Worm (Caenorhabditis elegans): Measurements from ENCODE around the gene F14H8.8.

F14H8.8 gene

ce11 chrV:14991489-14991888, 37.8 kb upstream of the F14H8.8 start (continued):
- TF ChIP-seq snpc-1.1 (tag; optimal IDR thresholded peaks at IDR 0.05; ENCODE audit: insufficient read depth) = peak; percentile 14
- TF ChIP-seq nhr-27 (tag; optimal IDR thresholded peaks at IDR 0.05) = no peak
- no peak for TF ChIP-seq bed-1 (GFP tag; IDR thresholded peaks at IDR 0.05)
- peak; percentile 91 for TF ChIP-seq Y95B8A.8 (GFP tag; IDR thresholded peaks at IDR 0.05)
- peak; percentile 50 for TF ChIP-seq die-1 (tag; optimal IDR thresholded peaks at IDR 0.05)
- TF ChIP-seq madf-8 (GFP tag; conservative IDR thresholded peaks at IDR 0.05) = peak; percentile 23; the same call in 1 of the 2 replicates
- no peak for TF ChIP-seq fkh-3 (tag; optimal IDR thresholded peaks at IDR 0.05)
- 0 out of 2 replicates have a peak, but pooled peaks have one; percentile 41 for TF ChIP-seq ceh-40 (GFP tag; IDR thresholded peaks at IDR 0.05)
- no peak for TF ChIP-seq ceh-27 (GFP tag; optimal IDR thresholded peaks at IDR 0.05)
- no peak; the same call in 1 of the 2 replicates for TF ChIP-seq lin-26 (GFP tag; IDR thresholded peaks at IDR 0.05)
- peak; percentile 46 for TF ChIP-seq lsl-1 (GFP tag; optimal IDR thresholded peaks at IDR 0.05)
- TF ChIP-seq egl-44 (GFP tag; IDR thresholded peaks at IDR 0.05) = peak; percentile 44; the same call in 1 of the 2 replicates
- TF ChIP-seq gei-17 (GFP tag; optimal IDR thresholded peaks at IDR 0.05) = no peak
- TF ChIP-seq hsf-1 (GFP tag; IDR thresholded peaks at IDR 0.05) = peak; percentile 79
- peak; percentile 51 for TF ChIP-seq lin-54 (GFP tag; optimal IDR thresholded peaks at IDR 0.05)
- TF ChIP-seq ztf-22 (GFP tag; optimal IDR thresholded peaks at IDR 0.05) = no peak
- TF ChIP-seq tbp1 (GFP tag; optimal IDR thresholded peaks at IDR 0.05) = peak; percentile 42
- no peak for TF ChIP-seq sdz-38 (tag; optimal IDR thresholded peaks at IDR 0.05)
- TF ChIP-seq F57A8.1 (GFP tag; optimal IDR thresholded peaks at IDR 0.05) = no peak
- no peak for TF ChIP-seq him-1 (tag; optimal IDR thresholded peaks at IDR 0.05)
- TF ChIP-seq madf-6 (GFP tag; IDR thresholded peaks at IDR 0.05) = peak; percentile 76
- TF ChIP-seq nfya-1 (tag; optimal IDR thresholded peaks at IDR 0.05; ENCODE audit: borderline replicate concordance, insufficient read depth) = no peak
- peak; percentile 83; the same call in 1 of the 2 replicates for TF ChIP-seq Y53G8AR.9 (GFP tag; conservative IDR thresholded peaks at IDR 0.05)
- no peak for TF ChIP-seq ama-1 (optimal IDR thresholded peaks at IDR 0.05)
- peak in 1 of 2 experiments; percentile 49 for TF ChIP-seq ama-1 (GFP tag; optimal IDR thresholded peaks at IDR 0.05)
- TF ChIP-seq ekl-4 (GFP tag; IDR thresholded peaks at IDR 0.05) = peak; percentile 72
- no peak for TF ChIP-seq F22D6.2 (tag; optimal IDR thresholded peaks at IDR 0.05)
- TF ChIP-seq B0261.1 (tag; optimal IDR thresholded peaks at IDR 0.05) = no peak
- peak; percentile 89 for TF ChIP-seq hrde-1 (tag; optimal IDR thresholded peaks at IDR 0.05; ENCODE audit: borderline replicate concordance)
- no peak for TF ChIP-seq lsy-27 (tag; optimal IDR thresholded peaks at IDR 0.05; ENCODE audit: borderline replicate concordance, insufficient read depth)
- TF ChIP-seq cebp-1 (GFP tag; IDR thresholded peaks at IDR 0.05) = no peak
- TF ChIP-seq cebp-1 (tag; optimal IDR thresholded peaks at IDR 0.05) = peak; percentile 21
- TF ChIP-seq aptf-3 (GFP tag; IDR thresholded peaks at IDR 0.05) = no peak

- TF ChIP-seq rcor-1 (GFP tag; IDR thresholded peaks at IDR 0.05) = peak; percentile 56
- no peak for TF ChIP-seq Y56A3A.18 (GFP tag; IDR thresholded peaks at IDR 0.05)
- TF ChIP-seq Y95B8A.8 (GFP tag; IDR thresholded peaks at IDR 0.05) = peak; percentile 51; the same call in 1 of the 2 replicates
- TF ChIP-seq ceh-91 (GFP tag; IDR thresholded peaks at IDR 0.05) = peak; percentile 92
- TF ChIP-seq snpc-3.4 (tag; optimal IDR thresholded peaks at IDR 0.05) = peak; percentile 72
- peak; percentile 54 for TF ChIP-seq tlf-1 (GFP tag; optimal IDR thresholded peaks at IDR 0.05)
- TF ChIP-seq sdz-38 (tag; optimal IDR thresholded peaks at IDR 0.05) = no peak
- no peak for TF ChIP-seq snpc-1.1 (tag; optimal IDR thresholded peaks at IDR 0.05; ENCODE audit: insufficient read depth)
- peak; percentile 78 for TF ChIP-seq F33H1.4 (GFP tag; IDR thresholded peaks at IDR 0.05)
- TF ChIP-seq snpc-4 (GFP tag; optimal IDR thresholded peaks at IDR 0.05) = peak; percentile 22
- TF ChIP-seq snpc-4 (tag; optimal IDR thresholded peaks at IDR 0.05) = peak in 1 of 4 experiments; percentile 10
- peak; percentile 98 for TF ChIP-seq efl-1 (GFP tag; optimal IDR thresholded peaks at IDR 0.05)
- TF ChIP-seq hrde-1 (tag; optimal IDR thresholded peaks at IDR 0.05; ENCODE audit: borderline replicate concordance) = no peak
- peak in 1 of 3 experiments; percentile 59 for TF ChIP-seq lin-35 (GFP tag; optimal IDR thresholded peaks at IDR 0.05)
- peak; percentile 50 for TF ChIP-seq mcd-1 (GFP tag; IDR thresholded peaks at IDR 0.05)
- no peak for TF ChIP-seq let-607 (tag; optimal IDR thresholded peaks at IDR 0.05)
- TF ChIP-seq nhr-80 (tag; optimal IDR thresholded peaks at IDR 0.05) = no peak
- TF ChIP-seq ztf-26 (tag; optimal IDR thresholded peaks at IDR 0.05) = no peak
- TF ChIP-seq attf-3 (GFP tag; conservative IDR thresholded peaks at IDR 0.05) = peak; percentile 60
These were observed 36.6 kb upstream of the F14H8.8 start, which contains the start of gene T01C3.3 for ce11 chrV:14992627-14993117. T01C3.3 (minus strand) TSS chrV:14992677.
